Fruit fly (Drosophila melanogaster): ENCODE data around the gene CG13671.

- no peak for TF ChIP-seq pan (optimal IDR thresholded peaks at IDR 0.05)
- TF ChIP-seq usp (GFP tag; optimal IDR thresholded peaks at IDR 0.05) = no peak
- no peak for TF ChIP-seq EcR (GFP tag; optimal IDR thresholded peaks at IDR 0.05)
- TF ChIP-seq Dll (optimal IDR thresholded peaks at IDR 0.05) = no peak
Measured at dm6 chr3L:8328283-8328682, 28.4 kb downstream of the CG13671 start, which contains the start of gene CG34462.

Measured in whole organism.